Fruit fly (Drosophila melanogaster) whole organism, embryonic: ENCODE data around the gene CG13315.

Experiments used
- Ada2b ChIP-seq: fragments of 200-800 bp; sonication (Bioruptor generic); IDR thresholded peaks from 2 replicates; pipeline ENCODE4 v1.3.6; 2022; ENCODE audit warnings: missing biosample characterization, missing genetic modification characterization
- Antp ChIP-seq: fragments of 200-800 bp; sonication (Bioruptor generic); optimal IDR thresholded peaks from 3 replicates; lab custom pipeline; 2016; ENCODE audit warnings: missing biosample characterization, missing genetic modification characterization
- Asciz ChIP-seq: fragments of 200-800 bp; sonication (Bioruptor generic); optimal IDR thresholded peaks from 2 replicates; lab custom pipeline; 2017; ENCODE audit warnings: missing biosample characterization, mild to moderate bottlenecking, missing genetic modification characterization, missing genetic modification reagents
- CG10321 ChIP-seq: fragments of 200-800 bp; sonication (Bioruptor generic); IDR thresholded peaks from 2 replicates; pipeline ENCODE4 v1.3.6; 2022; ENCODE audit warnings: missing biosample characterization, missing genetic modification characterization
- CG10543 ChIP-seq: fragments of 200-800 bp; sonication (Bioruptor generic); optimal IDR thresholded peaks from 3 replicates; lab custom pipeline; 2017; ENCODE audit warnings: missing biosample characterization, mild to moderate bottlenecking, missing genetic modification characterization, moderate library complexity
- CG11504 ChIP-seq: fragments of 200-800 bp; sonication (Bioruptor generic); optimal IDR thresholded peaks from 3 replicates; lab custom pipeline; 2019; ENCODE audit warnings: missing biosample characterization, mild to moderate bottlenecking, missing genetic modification characterization, moderate library complexity
- CG11695 ChIP-seq: fragments of 200-800 bp; sonication (Bioruptor generic); IDR thresholded peaks from 3 replicates; pipeline ENCODE4 v1.3.6; 2022; ENCODE audit warnings: missing biosample characterization, missing genetic modification characterization
- CG11723 ChIP-seq: fragments of 200-800 bp; sonication (Bioruptor generic); optimal IDR thresholded peaks from 2 replicates; lab custom pipeline; 2017; ENCODE audit warnings: missing biosample characterization, mild to moderate bottlenecking, missing genetic modification characterization
- CG12942 ChIP-seq: fragments of 200-800 bp; sonication (Bioruptor generic); optimal IDR thresholded peaks from 3 replicates; lab custom pipeline; 2016; ENCODE audit warnings: missing biosample characterization, missing genetic modification characterization
- CG13775 ChIP-seq: fragments of 200-800 bp; sonication (Bioruptor generic); optimal IDR thresholded peaks from 3 replicates; lab custom pipeline; 2017; ENCODE audit warnings: missing biosample characterization, mild to moderate bottlenecking, missing genetic modification characterization
- CG15269 ChIP-seq: fragments of 200-800 bp; sonication (Bioruptor generic); optimal IDR thresholded peaks from 2 replicates; lab custom pipeline; 2018; ENCODE audit warnings: missing biosample characterization, mild to moderate bottlenecking, missing genetic modification characterization, moderate library complexity
- CG1647 ChIP-seq: fragments of 200-800 bp; sonication (Bioruptor generic); optimal IDR thresholded peaks from 3 replicates; lab custom pipeline; 2016; ENCODE audit warnings: missing biosample characterization, missing genetic modification characterization
- CG17385 ChIP-seq: fragments of 200-800 bp; sonication (Bioruptor generic); optimal IDR thresholded peaks from 3 replicates; lab custom pipeline; 2018; ENCODE audit warnings: missing biosample characterization, mild to moderate bottlenecking, missing genetic modification characterization
- CG17802 ChIP-seq: fragments of 200-800 bp; sonication (Bioruptor generic); optimal IDR thresholded peaks from 2 replicates; lab custom pipeline; 2018; ENCODE audit warnings: missing biosample characterization, mild to moderate bottlenecking, missing genetic modification characterization, moderate library complexity
- CG2678 ChIP-seq: fragments of 200-800 bp; sonication (Bioruptor generic); optimal IDR thresholded peaks from 3 replicates; lab custom pipeline; 2019; ENCODE audit warnings: missing biosample characterization, mild to moderate bottlenecking, missing genetic modification characterization, moderate library complexity
- CG2712 ChIP-seq: fragments of 200-800 bp; optimal IDR thresholded peaks from 3 replicates; lab custom pipeline; 2019; ENCODE audit warnings: missing biosample characterization, mild to moderate bottlenecking, missing genetic modification characterization, moderate library complexity
- CG4424 ChIP-seq: fragments of 200-800 bp; sonication (Bioruptor generic); optimal IDR thresholded peaks from 3 replicates; lab custom pipeline; 2016; ENCODE audit warnings: missing biosample characterization, missing genetic modification characterization
- CG7839 ChIP-seq: fragments of 200-800 bp; sonication (Bioruptor generic); optimal IDR thresholded peaks from 3 replicates; lab custom pipeline; 2018; ENCODE audit warnings: missing biosample characterization, mild to moderate bottlenecking, missing genetic modification characterization, moderate library complexity
- CG8388 ChIP-seq: fragments of 200-800 bp; sonication (Bioruptor generic); optimal IDR thresholded peaks from 2 replicates; lab custom pipeline; 2019; ENCODE audit warnings: missing biosample characterization, mild to moderate bottlenecking, missing genetic modification characterization, moderate library complexity
- CG9609 ChIP-seq: fragments of 200-800 bp; sonication (Bioruptor generic); optimal IDR thresholded peaks from 3 replicates; lab custom pipeline; 2016; ENCODE audit warnings: missing biosample characterization, missing genetic modification characterization
- Chrac-16 ChIP-seq: fragments of 200-800 bp; sonication (Bioruptor generic); optimal IDR thresholded peaks from 3 replicates; lab custom pipeline; 2016; ENCODE audit warnings: missing biosample characterization, missing genetic modification characterization
- CkIIα-i1 ChIP-seq: fragments of 200-800 bp; sonication (Bioruptor generic); IDR thresholded peaks from 2 replicates; pipeline ENCODE4 v1.3.6; 2022; ENCODE audit warnings: missing biosample characterization, missing genetic modification characterization
- Dip2 ChIP-seq: fragments of 200-800 bp; sonication (Bioruptor generic); IDR thresholded peaks from 2 replicates; pipeline ENCODE4 v1.3.6; 2022; ENCODE audit warnings: missing biosample characterization, missing genetic modification characterization
- Elba2 ChIP-seq: fragments of 200-800 bp; sonication (Bioruptor generic); optimal IDR thresholded peaks from 3 replicates; lab custom pipeline; 2016; ENCODE audit warnings: missing biosample characterization, missing genetic modification characterization
- HHEX ChIP-seq: fragments of 200-800 bp; sonication (Bioruptor generic); optimal IDR thresholded peaks from 3 replicates; lab custom pipeline; 2017; ENCODE audit warnings: missing biosample characterization, mild to moderate bottlenecking, missing genetic modification characterization, missing genetic modification reagents
- Hmr ChIP-seq: fragments of 200-800 bp; sonication (Bioruptor generic); optimal IDR thresholded peaks from 3 replicates; lab custom pipeline; 2017; ENCODE audit warnings: mild to moderate bottlenecking, missing biosample characterization, missing genetic modification reagents, missing genetic modification characterization
- Lhr ChIP-seq: fragments of 200-800 bp; sonication (Bioruptor generic); optimal IDR thresholded peaks from 3 replicates; lab custom pipeline; 2017; ENCODE audit warnings: mild to moderate bottlenecking, missing biosample characterization, missing genetic modification reagents, missing genetic modification characterization
- Med ChIP-seq: fragments of 200-800 bp; sonication (Bioruptor generic); peaks from one replicate; lab custom pipeline; 2016; ENCODE audit warnings: missing biosample characterization, missing genetic modification characterization, mild to moderate bottlenecking, inconsistent platforms, moderate library complexity
- Mrtf ChIP-seq: fragments of 200-800 bp; sonication (Bioruptor generic); IDR thresholded peaks from 3 replicates; pipeline ENCODE4 v1.3.6; 2022; ENCODE audit warnings: missing biosample characterization, missing genetic modification characterization
- NC2α ChIP-seq: fragments of 200-800 bp; sonication (Bioruptor generic); optimal IDR thresholded peaks from 2 replicates; lab custom pipeline; 2016; ENCODE audit warnings: missing biosample characterization, missing genetic modification characterization
- Sox102F ChIP-seq: fragments of 200-800 bp; sonication (Bioruptor generic); optimal IDR thresholded peaks from 2 replicates; lab custom pipeline; 2018; ENCODE audit warnings: missing biosample characterization, mild to moderate bottlenecking, missing genetic modification characterization, moderate library complexity
- Ssrp ChIP-seq: fragments of 200-800 bp; sonication (Bioruptor generic); optimal IDR thresholded peaks from 2 replicates; lab custom pipeline; 2018; ENCODE audit warnings: missing biosample characterization, mild to moderate bottlenecking, missing genetic modification characterization, moderate library complexity
- bcd ChIP-seq: fragments of 200-800 bp; sonication (Bioruptor generic); optimal IDR thresholded peaks from 2 replicates; lab custom pipeline; 2017; ENCODE audit warnings: missing biosample characterization, mild to moderate bottlenecking, missing genetic modification characterization
- crp ChIP-seq, 2 experiments: fragments of 200-800 bp; sonication (Bioruptor generic); optimal IDR thresholded peaks; 2 replicates in 1 of 2; 3 replicates in 1 of 2; lab custom pipeline; 2017; ENCODE audit warnings: missing biosample characterization in 2 of 2, missing genetic modification characterization in 2 of 2, mild to moderate bottlenecking in 1 of 2, moderate library complexity in 1 of 2
- dmrt11E ChIP-seq: fragments of 200-800 bp; sonication (Bioruptor generic); optimal IDR thresholded peaks from 3 replicates; lab custom pipeline; 2018; ENCODE audit warnings: missing biosample characterization, mild to moderate bottlenecking, missing genetic modification characterization, moderate library complexity
- dmrt99B ChIP-seq: fragments of 200-800 bp; sonication (Bioruptor generic); optimal IDR thresholded peaks from 2 replicates; lab custom pipeline; 2018; ENCODE audit warnings: missing biosample characterization, mild to moderate bottlenecking, missing genetic modification characterization, moderate library complexity
- en ChIP-seq: fragments of 200-800 bp; sonication (Bioruptor generic); optimal IDR thresholded peaks from 2 replicates; lab custom pipeline; 2016; ENCODE audit warnings: missing biosample characterization, missing genetic modification characterization
- eve ChIP-seq, 2 experiments: fragments of >200 bp; optimal IDR thresholded peaks; 2 replicates each; lab custom pipeline; 2017; ENCODE audit warnings: missing biosample characterization in 2 of 2, missing genetic modification characterization in 2 of 2
- ewg ChIP-seq: fragments of 200-800 bp; sonication (Bioruptor generic); optimal IDR thresholded peaks from 3 replicates; lab custom pipeline; 2017; ENCODE audit warnings: mild to moderate bottlenecking, missing biosample characterization, missing genetic modification reagents, missing genetic modification characterization
- hkb ChIP-seq, 2 experiments: fragments of 200-800 bp in 1 of 2; fragments of >200 bp in 1 of 2; sonication (Bioruptor generic) in 1 of 2; IDR thresholded peaks in 1 of 2; optimal IDR thresholded peaks in 1 of 2; 2 replicates each; pipeline versions ENCODE4 v1.3.6 to Lab custom; 2017 to 2022; ENCODE audit warnings: missing biosample characterization in 1 of 2, missing genetic modification characterization in 1 of 2
- nom ChIP-seq: fragments of 200-800 bp; sonication (Bioruptor generic); optimal IDR thresholded peaks from 2 replicates; lab custom pipeline; 2017; ENCODE audit warnings: missing biosample characterization, missing genetic modification characterization, mild to moderate bottlenecking, moderate library complexity, missing genetic modification reagents
- psq ChIP-seq: fragments of 200-800 bp; sonication (Bioruptor generic); optimal IDR thresholded peaks from 2 replicates; lab custom pipeline; 2017; ENCODE audit warnings: missing biosample characterization, missing genetic modification characterization
- row ChIP-seq: fragments of 200-800 bp; sonication (Bioruptor generic); IDR thresholded peaks from 3 replicates; pipeline ENCODE4 v1.3.6; 2022; ENCODE audit warnings: missing biosample characterization, missing genetic modification characterization
- sc ChIP-seq, 3 experiments: fragments of >200 bp in 2 of 3; fragments of 200-800 bp in 1 of 3; sonication (Bioruptor generic) in 1 of 3; optimal IDR thresholded peaks; 2 replicates in 2 of 3; 3 replicates in 1 of 3; lab custom pipeline; 2017; ENCODE audit warnings: mild to moderate bottlenecking in 1 of 3, missing biosample characterization in 1 of 3, missing genetic modification characterization in 1 of 3, missing genetic modification reagents in 1 of 3
- tio ChIP-seq: fragments of 200-800 bp; sonication (Bioruptor generic); optimal IDR thresholded peaks from 2 replicates; lab custom pipeline; 2017; ENCODE audit warnings: missing biosample characterization, missing genetic modification characterization, inconsistent platforms
- unpg ChIP-seq: fragments of 200-800 bp; sonication (Bioruptor generic); optimal IDR thresholded peaks from 3 replicates; lab custom pipeline; 2018; ENCODE audit warnings: missing biosample characterization, mild to moderate bottlenecking, missing genetic modification characterization, moderate library complexity
- wor ChIP-seq: fragments of 200-800 bp; sonication (Bioruptor generic); IDR thresholded peaks from 2 replicates; pipeline ENCODE4 v1.3.6; 2022; ENCODE audit warnings: missing biosample characterization, missing genetic modification characterization

The CG13315 gene

DNA sequence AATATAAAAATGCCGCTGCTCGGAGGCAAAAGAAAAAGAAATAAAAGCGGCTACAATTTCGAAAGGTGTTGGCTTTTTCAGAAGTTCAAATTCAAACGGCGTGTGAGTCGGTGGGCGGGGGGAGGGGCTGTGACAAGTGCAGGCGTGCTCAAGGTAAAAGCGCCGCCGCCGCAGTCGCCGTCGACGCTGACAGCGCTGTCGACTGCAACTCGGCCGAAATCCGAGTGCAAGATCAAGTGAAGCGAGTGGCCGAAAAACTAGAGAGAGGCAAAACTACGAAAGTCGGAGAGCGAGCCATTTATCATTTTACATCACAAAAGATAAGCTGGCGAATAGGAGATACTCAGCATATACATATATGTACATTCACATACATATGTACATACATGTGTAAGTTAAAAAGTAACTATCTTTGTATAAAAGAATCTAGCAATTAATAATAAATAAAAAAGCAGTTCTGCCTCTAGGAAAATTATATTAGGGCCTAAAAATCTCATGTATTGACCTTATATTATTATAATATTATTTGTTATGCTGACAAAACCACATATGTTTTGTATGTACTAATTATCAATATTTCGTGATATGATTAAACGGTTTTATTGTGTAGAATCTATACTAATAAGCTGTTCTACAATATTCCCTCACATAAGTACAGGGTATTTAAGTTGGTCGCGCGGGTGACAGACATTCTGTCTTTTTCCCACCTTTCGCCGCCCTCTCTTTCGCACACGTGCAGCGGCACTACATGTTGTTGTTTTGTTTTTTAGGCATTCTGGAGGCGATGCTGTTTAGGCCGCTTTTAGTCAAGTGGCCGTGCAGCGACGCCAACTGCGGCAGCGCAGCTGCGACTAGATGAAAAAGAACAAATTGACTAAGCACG is 32.3 kb downstream of the CG13315 start (continued):
- TF ChIP-seq CG15269 (tag; lab: Kevin White, UChicago) = peak; percentile 80
- TF ChIP-seq CG12942 (GFP tag; lab: Kevin White, UChicago) = peak; percentile 23
- TF ChIP-seq tio (GFP tag; lab: Kevin White, UChicago) = peak; percentile 75
- no peak for TF ChIP-seq Antp (GFP tag; lab: Kevin White, UChicago)
- no peak for TF ChIP-seq CG10543 (GFP tag; lab: Kevin White, UChicago)
- TF ChIP-seq eve (GFP tag; optimal IDR thresholded peaks at IDR 0.05; lab: Kevin White, UChicago) = peak in 1 of 2 experiments; percentile 58
- TF ChIP-seq CkIIα-i1 (GFP tag; lab: Robert Waterston, UW) = no peak
- peak; percentile 85 for TF ChIP-seq row (GFP tag; lab: Robert Waterston, UW)
- peak; percentile 62 for TF ChIP-seq Asciz (GFP tag; lab: Kevin White, UChicago)
- TF ChIP-seq Dip2 (GFP tag; lab: Robert Waterston, UW) = no peak
- TF ChIP-seq Sox102F = peak; percentile 81
- peak; percentile 80 for TF ChIP-seq CG4424
- peak; percentile 57 for TF ChIP-seq ewg (GFP tag; lab: Kevin White, UChicago)
- TF ChIP-seq nom = no peak
- no peak for TF ChIP-seq CG17802 (tag; lab: Kevin White, UChicago)
- peak; percentile 70 for TF ChIP-seq CG7839 (tag; lab: Kevin White, UChicago)
- peak; percentile 59 for TF ChIP-seq bcd
- TF ChIP-seq wor = peak; percentile 44
- no peak for TF ChIP-seq en (GFP tag; lab: Kevin White, UChicago)
- peak; percentile 75 for TF ChIP-seq unpg
- no peak for TF ChIP-seq CG9609 (GFP tag; lab: Kevin White, UChicago)
- peak; percentile 34 for TF ChIP-seq Lhr (GFP tag; lab: Kevin White, UChicago)
- no peak for TF ChIP-seq Mrtf (GFP tag; lab: Robert Waterston, UW)
- peak; percentile 83 for TF ChIP-seq CG2712 (tag; lab: Kevin White, UChicago)
- no peak for TF ChIP-seq CG11695 (GFP tag; lab: Robert Waterston, UW)
- TF ChIP-seq NC2α (GFP tag; lab: Kevin White, UChicago) = no peak
- TF ChIP-seq crp (GFP tag; optimal IDR thresholded peaks at IDR 0.05; lab: Kevin White, UChicago) = peak in 1 of 2 experiments; percentile 3
- TF ChIP-seq Med (GFP tag; lab: Kevin White, UChicago) = peak; percentile 59
- peak; percentile 73 for TF ChIP-seq CG2678 (tag; lab: Kevin White, UChicago)
- no peak for TF ChIP-seq Elba2
- no peak for TF ChIP-seq Ada2b (GFP tag; lab: Robert Waterston, UW)
- no peak for TF ChIP-seq CG1647
- peak; percentile 68 for TF ChIP-seq CG13775 (GFP tag; lab: Kevin White, UChicago)
- no peak for TF ChIP-seq sc (optimal IDR thresholded peaks at IDR 0.05; lab: Kevin White, UChicago)
- TF ChIP-seq sc (GFP tag; optimal IDR thresholded peaks at IDR 0.05; lab: Kevin White, UChicago) = peak; percentile 76
- TF ChIP-seq Hmr = peak; percentile 44
- no peak for TF ChIP-seq hkb (optimal IDR thresholded peaks at IDR 0.05; lab: Kevin White, UChicago)
- peak; percentile 36; the same call in 1 of the 2 replicates for TF ChIP-seq hkb (GFP tag; IDR thresholded peaks at IDR 0.05; lab: Robert Waterston, UW)
- peak; percentile 69 for TF ChIP-seq CG11723 (GFP tag; lab: Kevin White, UChicago)
- TF ChIP-seq Ssrp (tag; lab: Kevin White, UChicago) = peak; percentile 84
- peak; percentile 38 for TF ChIP-seq psq (GFP tag; lab: Kevin White, UChicago)
- TF ChIP-seq dmrt11E (tag; lab: Kevin White, UChicago) = peak; percentile 82
- TF ChIP-seq CG8388 (GFP tag; lab: Kevin White, UChicago) = peak; percentile 72
- TF ChIP-seq dmrt99B = peak; percentile 76
- TF ChIP-seq HHEX (GFP tag; lab: Kevin White, UChicago) = peak; percentile 58
- peak; percentile 42 for TF ChIP-seq Chrac-16 (GFP tag; lab: Kevin White, UChicago)
- peak; percentile 81 for TF ChIP-seq CG11504
- peak; percentile 75 for TF ChIP-seq CG17385 (GFP tag; lab: Kevin White, UChicago)
- peak; percentile 60; the same call in 1 of the 2 replicates for TF ChIP-seq CG10321 (GFP tag; lab: Robert Waterston, UW)
